Worm (Caenorhabditis elegans): ENCODE measurements around the gene Y49F6B.9.
"Not testable (repeated sequence)": the region's sequence is repeated elsewhere in the genome, so short reads cannot be mapped to it uniquely, and the experiment has no call there.

Y49F6B.9 gene

DNA sequence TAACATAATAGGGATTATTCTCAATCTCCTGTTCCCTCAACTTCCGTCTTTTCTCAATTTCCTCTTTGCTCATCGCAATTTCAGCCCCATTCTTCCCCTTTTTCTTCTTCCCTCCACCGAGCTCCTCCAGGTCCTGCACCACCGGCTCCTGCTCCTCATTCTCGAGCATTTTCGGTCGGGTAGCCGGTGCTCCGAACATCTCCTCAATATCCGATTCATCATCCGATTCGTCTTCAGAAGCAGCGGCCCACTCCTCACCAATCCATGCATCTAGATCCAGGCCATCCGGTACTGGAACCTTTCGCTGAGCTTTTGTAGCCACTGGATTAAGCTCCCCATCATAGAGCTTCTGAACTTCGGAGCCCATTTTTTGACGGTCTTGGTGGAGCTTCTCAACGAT, 41.0 kb upstream of the Y49F6B.9 start:
- TF ChIP-seq unc-62 (GFP tag; optimal IDR thresholded peaks at IDR 0.05) (no peak), mcd-1 (GFP tag; IDR thresholded peaks at IDR 0.05) (0 out of 2 replicates have a peak, but pooled peaks have one; percentile 18), bed-1 (GFP tag; IDR thresholded peaks at IDR 0.05) (no peak), zfh-2 (GFP tag; conservative IDR thresholded peaks at IDR 0.05) (peak; percentile 69), egrh-3 (GFP tag; IDR thresholded peaks at IDR 0.05) (peak; percentile 42; the same call in 1 of the 2 replicates), ztf-6 (GFP tag; IDR thresholded peaks at IDR 0.05) (no peak), gei-17 (GFP tag; optimal IDR thresholded peaks at IDR 0.05) (no peak)

DNA sequence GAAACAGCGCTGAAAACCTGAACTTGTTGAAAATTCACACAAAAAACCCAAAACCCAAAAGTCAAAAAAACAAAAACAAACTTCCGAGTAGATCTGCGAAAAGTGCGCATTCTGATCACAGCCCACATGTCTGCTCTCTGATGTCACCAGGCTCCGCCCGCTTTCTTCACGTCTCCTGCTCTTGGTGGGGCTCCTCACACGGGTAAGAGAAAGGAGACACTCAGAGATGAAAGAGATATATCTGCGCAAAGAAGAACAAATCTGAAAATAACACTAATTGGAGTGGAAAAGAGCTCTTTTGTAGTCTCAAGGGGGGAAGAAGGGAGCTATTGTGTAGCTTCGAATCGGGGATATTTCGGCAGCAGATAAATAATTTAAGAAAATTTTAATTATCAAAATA, 29.1 kb upstream of the Y49F6B.9 start, which contains the start of gene ncs-6:
ncs-6 (minus strand) TSS at position 261 of the 400 bp plus-strand sequence.
- no peak for TF ChIP-seq hmg-20 (GFP tag; IDR thresholded peaks at IDR 0.05)
- 0 out of 2 replicates have a peak, but pooled peaks have one; percentile 53 for TF ChIP-seq cebp-2 (GFP tag; IDR thresholded peaks at IDR 0.05)
- no peak for TF ChIP-seq bed-2 (GFP tag; IDR thresholded peaks at IDR 0.05)
- TF ChIP-seq nhr-80 (tag; optimal IDR thresholded peaks at IDR 0.05): no peak
- TF ChIP-seq Y95B8A.8 (GFP tag; IDR thresholded peaks at IDR 0.05): no peak
- TF ChIP-seq hmg-1.2 (GFP tag; IDR thresholded peaks at IDR 0.05): no peak
- TF ChIP-seq B0019.2 (GFP tag; conservative IDR thresholded peaks at IDR 0.05): no peak

DNA sequence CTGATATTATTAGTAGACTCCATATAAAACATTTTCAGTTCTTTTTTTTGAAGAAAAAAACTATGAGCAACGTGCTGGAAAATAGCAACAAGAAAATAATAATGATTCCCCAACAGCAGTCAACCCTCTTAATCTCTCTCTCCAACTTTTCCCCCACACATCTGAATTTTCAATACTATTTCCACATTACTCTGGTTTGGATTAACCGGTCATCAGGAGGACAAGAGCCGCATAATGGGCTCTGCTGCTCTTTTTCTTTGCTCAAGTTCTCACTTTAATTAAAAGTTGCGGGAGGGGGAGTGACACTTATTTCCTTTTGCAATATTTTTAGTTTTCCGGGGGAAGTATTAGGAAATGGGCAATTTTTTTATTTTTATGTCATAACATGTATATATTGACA, 28.3 kb upstream of the Y49F6B.9 start:
- TF ChIP-seq zfh-2 (GFP tag; conservative IDR thresholded peaks at IDR 0.05) (no peak), nhr-179 (tag; optimal IDR thresholded peaks at IDR 0.05) (no peak), aptf-2 (GFP tag; conservative IDR thresholded peaks at IDR 0.05) (no peak), ccch-3 (GFP tag; optimal IDR thresholded peaks at IDR 0.05) (no peak)

DNA sequence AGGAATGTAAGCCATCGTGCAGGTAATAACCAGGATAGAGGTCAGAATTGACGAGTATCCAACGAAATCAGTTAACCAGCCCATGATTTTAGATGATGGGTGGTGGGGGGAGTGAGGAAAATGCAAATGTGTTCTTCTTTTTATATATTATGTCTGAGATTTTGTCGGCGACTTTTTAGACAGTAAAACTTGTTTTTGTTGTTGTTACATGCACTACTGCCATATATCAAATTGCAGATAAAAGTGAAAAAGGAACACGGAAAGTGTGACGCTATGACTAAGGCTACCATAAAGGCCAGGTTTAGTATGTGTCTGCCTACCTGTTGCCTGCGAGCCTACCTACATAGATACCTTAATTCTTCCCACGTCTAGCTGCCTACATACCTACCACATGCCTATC, 24.9 kb upstream of the Y49F6B.9 start, which contains the start of gene col-72:
col-72 (minus strand) TSS at position 101 of the 400 bp plus-strand sequence.
- TF ChIP-seq die-1 (tag; optimal IDR thresholded peaks at IDR 0.05) (no peak), him-1 (tag; optimal IDR thresholded peaks at IDR 0.05) (no peak), F57C9.4 (tag; optimal IDR thresholded peaks at IDR 0.05) (no peak), lag-1 (GFP tag; IDR thresholded peaks at IDR 0.05) (no peak), nhr-179 (tag; optimal IDR thresholded peaks at IDR 0.05) (no peak), ztf-26 (tag; optimal IDR thresholded peaks at IDR 0.05) (no peak), hlh-12 (tag; optimal IDR thresholded peaks at IDR 0.05) (no peak), sptf-2 (GFP tag; optimal IDR thresholded peaks at IDR 0.05) (no peak), rcor-1 (GFP tag; IDR thresholded peaks at IDR 0.05) (no peak), tlf-1 (GFP tag; optimal IDR thresholded peaks at IDR 0.05) (no peak), F10E7.11 (tag; optimal IDR thresholded peaks at IDR 0.05) (no peak), hsf-1 (GFP tag; IDR thresholded peaks at IDR 0.05) (no peak), atf-7 (tag; optimal IDR thresholded peaks at IDR 0.05) (no peak), ets-4 (GFP tag; optimal IDR thresholded peaks at IDR 0.05) (no peak), mcd-1 (GFP tag; IDR thresholded peaks at IDR 0.05) (no peak), lin-40 (tag; optimal IDR thresholded peaks at IDR 0.05) (no peak), F39B2.1 (GFP tag; IDR thresholded peaks at IDR 0.05) (no peak), dpl-1 (GFP tag; optimal IDR thresholded peaks at IDR 0.05) (no peak), nhr-27 (tag; optimal IDR thresholded peaks at IDR 0.05) (no peak)

DNA sequence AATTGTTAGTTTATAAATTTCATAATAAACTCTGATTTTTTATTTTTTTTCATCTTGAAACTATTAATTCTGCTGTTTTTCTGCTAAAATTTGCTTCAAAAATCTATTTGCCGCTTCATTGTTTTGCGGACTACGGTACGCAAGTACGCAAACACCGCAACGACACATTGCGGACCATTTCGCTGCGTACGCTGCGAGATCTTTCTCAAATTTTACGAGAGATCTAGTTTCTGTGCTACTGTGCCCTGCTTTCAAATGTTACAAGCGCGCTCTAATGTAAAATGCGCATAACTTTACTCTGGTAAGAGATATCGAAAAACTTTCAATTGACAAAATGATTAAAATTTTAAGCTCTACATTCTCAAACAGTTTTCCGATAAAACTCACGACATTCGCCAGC, 24.4 kb upstream of the Y49F6B.9 start:
- TF ChIP-seq dox-1 (GFP tag; IDR thresholded peaks at IDR 0.05): peak; percentile 76
- TF ChIP-seq K11D2.4 (GFP tag; IDR thresholded peaks at IDR 0.05): peak; percentile 90
- TF ChIP-seq ZK185.1 (tag; optimal IDR thresholded peaks at IDR 0.05; ENCODE audit: poor library complexity, severe bottlenecking): peak; percentile 51
- peak; percentile 68 for TF ChIP-seq ceh-100 (GFP tag; IDR thresholded peaks at IDR 0.05)
- 0 out of 2 replicates have a peak, but pooled peaks have one; percentile 17 for TF ChIP-seq egrh-3 (GFP tag; IDR thresholded peaks at IDR 0.05)
- TF ChIP-seq B0261.1 (tag; optimal IDR thresholded peaks at IDR 0.05): peak; percentile 42
- TF ChIP-seq C06A6.2 (GFP tag; conservative IDR thresholded peaks at IDR 0.05): peak; percentile 81
- TF ChIP-seq D2030.7 (GFP tag; IDR thresholded peaks at IDR 0.05): peak; percentile 62
- not testable (repeated sequence) for TF ChIP-seq snpc-4 (GFP tag; optimal IDR thresholded peaks at IDR 0.05)
- TF ChIP-seq snpc-4 (tag; optimal IDR thresholded peaks at IDR 0.05): peak in 2 of 4 experiments; percentile 23 to 43
- peak; percentile 52; the same call in 1 of the 2 replicates for TF ChIP-seq let-526 (GFP tag; IDR thresholded peaks at IDR 0.05)
- TF ChIP-seq ekl-4 (GFP tag; IDR thresholded peaks at IDR 0.05): peak; percentile 60; the same call in 1 of the 2 replicates

Measured in whole organism, young adult.